Fruit fly (Drosophila melanogaster): ENCODE data around the gene CG34164.

CG34164 gene

DNA sequence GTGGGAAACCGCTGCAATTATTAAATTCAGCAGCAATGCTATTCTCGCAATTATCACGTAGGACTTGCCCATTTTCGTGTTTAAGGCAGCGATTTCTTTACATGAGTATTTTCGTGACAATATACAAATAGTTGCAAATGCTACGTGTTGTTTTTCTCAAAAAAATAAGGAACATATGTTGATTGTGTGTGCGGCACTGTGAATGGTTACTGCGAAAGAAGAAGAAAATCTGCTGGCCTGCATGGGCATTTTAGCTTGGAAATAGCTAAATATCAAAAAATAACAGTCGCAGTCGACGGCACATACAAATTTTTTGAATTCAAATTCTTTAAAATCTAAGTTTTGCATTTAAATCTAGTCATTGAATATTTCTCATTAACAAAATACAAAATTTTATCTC lies 15.6 kb upstream of the CG34164 start, which contains the start of gene CG6766 (continued):
- TF ChIP-seq p53 (GFP tag; optimal IDR thresholded peaks at IDR 0.05) (no peak), YL-1 (GFP tag; optimal IDR thresholded peaks at IDR 0.05) (peak; percentile 57), BEAF-32 (GFP tag; optimal IDR thresholded peaks at IDR 0.05) (peak; percentile 52), her (GFP tag; optimal IDR thresholded peaks at IDR 0.05) (no peak), Abd-B (GFP tag; optimal IDR thresholded peaks at IDR 0.05) (no peak), MESR4 (GFP tag; optimal IDR thresholded peaks at IDR 0.05) (peak; percentile 60), CG34224 (GFP tag; IDR thresholded peaks at IDR 0.05; ENCODE audit: partially characterized antibody) (no peak), CG30020 (tag; optimal IDR thresholded peaks at IDR 0.05) (peak; percentile 6), Scr (GFP tag; IDR thresholded peaks at IDR 0.05; ENCODE audit: partially characterized antibody) (peak; percentile 36; the same call in 1 of the 2 replicates), Dref (GFP tag; IDR thresholded peaks at IDR 0.05) (peak; percentile 58), HmgD (GFP tag; optimal IDR thresholded peaks at IDR 0.05) (peak; percentile 28), CG13287 (GFP tag; IDR thresholded peaks at IDR 0.05; ENCODE audit: partially characterized antibody) (peak; percentile 48; the same call in 1 of the 2 replicates), CG13894 (tag; optimal IDR thresholded peaks at IDR 0.05) (no peak), Opbp (GFP tag; IDR thresholded peaks at IDR 0.05; ENCODE audit: partially characterized antibody) (peak; percentile 23; the same call in 2 of the 3 replicates), bigmax (GFP tag; optimal IDR thresholded peaks at IDR 0.05) (peak; percentile 24), nerfin-1 (tag; optimal IDR thresholded peaks at IDR 0.05) (peak; percentile 91), E2f2 (GFP tag; IDR thresholded peaks at IDR 0.05) (peak; percentile 49), CG17385 (GFP tag; optimal IDR thresholded peaks at IDR 0.05) (peak; percentile 99), bbx (GFP tag; IDR thresholded peaks at IDR 0.05; ENCODE audit: partially characterized antibody) (peak; percentile 35; the same call in 1 of the 2 replicates), toy (GFP tag; IDR thresholded peaks at IDR 0.05) (no peak), Ravus (GFP tag; IDR thresholded peaks at IDR 0.05) (no peak), dmrt11E (tag; optimal IDR thresholded peaks at IDR 0.05) (no peak), B-H2 (GFP tag; optimal IDR thresholded peaks at IDR 0.05) (peak; percentile 34), CG15011 (GFP tag; optimal IDR thresholded peaks at IDR 0.05) (no peak), CG2712 (tag; optimal IDR thresholded peaks at IDR 0.05) (peak; percentile 15), jing (GFP tag; optimal IDR thresholded peaks at IDR 0.05) (no peak), Ets97D (GFP tag; optimal IDR thresholded peaks at IDR 0.05) (peak; percentile 3), nom (GFP tag; optimal IDR thresholded peaks at IDR 0.05) (no peak), da (GFP tag; optimal IDR thresholded peaks at IDR 0.05) (no peak), Sry-β (GFP tag; optimal IDR thresholded peaks at IDR 0.05) (peak; percentile 91), CG9727 (GFP tag; optimal IDR thresholded peaks at IDR 0.05) (no peak), sd (tag; optimal IDR thresholded peaks at IDR 0.05) (peak; percentile 62), fd102C (GFP tag; optimal IDR thresholded peaks at IDR 0.05) (no peak), dm (GFP tag; optimal IDR thresholded peaks at IDR 0.05) (peak; percentile 52), CG2116 (GFP tag; optimal IDR thresholded peaks at IDR 0.05) (peak; percentile 32), ash1 (GFP tag; optimal IDR thresholded peaks at IDR 0.05) (no peak), CG4617 (GFP tag; optimal IDR thresholded peaks at IDR 0.05; ENCODE audit: borderline replicate concordance) (peak; percentile 65), CG14050 (GFP tag; IDR thresholded peaks at IDR 0.05) (no peak), CG2129 (GFP tag; IDR thresholded peaks at IDR 0.05; ENCODE audit: partially characterized antibody) (no peak), HmgZ (tag; optimal IDR thresholded peaks at IDR 0.05) (peak; percentile 64), Dp (GFP tag; optimal IDR thresholded peaks at IDR 0.05) (peak; percentile 42), nmo (GFP tag; optimal IDR thresholded peaks at IDR 0.05) (peak; percentile 52), CG10431 (GFP tag; optimal IDR thresholded peaks at IDR 0.05) (no peak), NC2β (GFP tag; optimal IDR thresholded peaks at IDR 0.05) (no peak), CG8944 (GFP tag; optimal IDR thresholded peaks at IDR 0.05) (no peak), crp (GFP tag; optimal IDR thresholded peaks at IDR 0.05) (peak; percentile 6 to 88), ara (GFP tag; IDR thresholded peaks at IDR 0.05) (no peak), CG18262 (tag; optimal IDR thresholded peaks at IDR 0.05) (no peak), tup (GFP tag; optimal IDR thresholded peaks at IDR 0.05) (no peak)
